Worm (Caenorhabditis elegans): ENCODE data around the gene C32D5.10.

Gene C32D5.10

DNA sequence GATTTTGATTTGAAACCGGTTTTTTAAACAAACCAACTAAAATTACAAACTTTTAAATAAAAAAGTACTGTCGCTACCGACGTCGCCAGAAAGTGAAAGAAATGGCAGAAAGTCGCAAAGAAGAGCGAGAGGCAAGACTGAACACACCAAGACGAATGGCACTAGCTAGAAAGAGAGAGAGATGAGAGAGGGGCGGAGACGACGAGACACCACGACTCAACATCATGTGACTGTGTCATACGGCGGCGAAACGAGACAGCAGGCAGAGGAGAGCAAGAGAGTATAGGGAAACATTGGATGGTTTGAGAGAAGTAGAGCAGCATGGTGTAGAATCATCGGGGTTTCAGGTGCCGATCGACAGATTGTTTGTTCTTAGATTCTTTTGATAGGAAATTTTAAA lies 3.4 kb downstream of the C32D5.10 start:
- TF ChIP-seq pqm-1 (tag; optimal IDR thresholded peaks at IDR 0.05) (peak; percentile 34), sox-2 (GFP tag; IDR thresholded peaks at IDR 0.05) (no peak), dve-1 (tag; optimal IDR thresholded peaks at IDR 0.05) (peak; percentile 42), hlh-8 (tag; optimal IDR thresholded peaks at IDR 0.05) (peak; percentile 36), ceh-30 (tag; optimal IDR thresholded peaks at IDR 0.05) (peak; percentile 18), pros-1 (tag; optimal IDR thresholded peaks at IDR 0.05) (peak; percentile 51), ama-1 (optimal IDR thresholded peaks at IDR 0.05) (peak; percentile 72), K09A11.1 (tag; optimal IDR thresholded peaks at IDR 0.05; ENCODE audit: insufficient read depth) (peak; percentile 23), ceh-18 (tag; optimal IDR thresholded peaks at IDR 0.05) (peak; percentile 78), madf-2 (tag; optimal IDR thresholded peaks at IDR 0.05) (no peak), lin-11 (tag; optimal IDR thresholded peaks at IDR 0.05) (peak; percentile 6), ceh-34 (tag; optimal IDR thresholded peaks at IDR 0.05) (peak; percentile 63), tbx-7 (tag; optimal IDR thresholded peaks at IDR 0.05) (no peak), ceh-2 (tag; optimal IDR thresholded peaks at IDR 0.05) (peak; percentile 58), F13H6.1 (tag; optimal IDR thresholded peaks at IDR 0.05) (peak; percentile 27), nfya-1 (tag; optimal IDR thresholded peaks at IDR 0.05) (peak; percentile 90), tbx-2 (tag; optimal IDR thresholded peaks at IDR 0.05) (peak; percentile 71), C38D4.7 (GFP tag; optimal IDR thresholded peaks at IDR 0.05) (no peak), elt-2 (tag; optimal IDR thresholded peaks at IDR 0.05) (no peak), unc-55 (GFP tag; optimal IDR thresholded peaks at IDR 0.05) (peak; percentile 90), pha-2 (tag; optimal IDR thresholded peaks at IDR 0.05) (no peak), C08G9.2 (tag; optimal IDR thresholded peaks at IDR 0.05) (peak; percentile 8), unc-42 (tag; optimal IDR thresholded peaks at IDR 0.05) (peak; percentile 37), ceh-9 (tag; optimal IDR thresholded peaks at IDR 0.05) (no peak), ceh-31 (tag; optimal IDR thresholded peaks at IDR 0.05) (peak; percentile 75), ref-2 (tag; optimal IDR thresholded peaks at IDR 0.05) (peak; percentile 74), hlh-30 (tag; optimal IDR thresholded peaks at IDR 0.05; ENCODE audit: insufficient read depth) (peak; percentile 99), ceh-14 (tag; optimal IDR thresholded peaks at IDR 0.05) (peak; percentile 8), T23F11.4 (GFP tag; optimal IDR thresholded peaks at IDR 0.05) (no peak), rnt-1 (tag; optimal IDR thresholded peaks at IDR 0.05) (peak; percentile 36), ets-4 (tag; optimal IDR thresholded peaks at IDR 0.05) (peak; percentile 62), hlh-15 (tag; optimal IDR thresholded peaks at IDR 0.05) (no peak)

DNA sequence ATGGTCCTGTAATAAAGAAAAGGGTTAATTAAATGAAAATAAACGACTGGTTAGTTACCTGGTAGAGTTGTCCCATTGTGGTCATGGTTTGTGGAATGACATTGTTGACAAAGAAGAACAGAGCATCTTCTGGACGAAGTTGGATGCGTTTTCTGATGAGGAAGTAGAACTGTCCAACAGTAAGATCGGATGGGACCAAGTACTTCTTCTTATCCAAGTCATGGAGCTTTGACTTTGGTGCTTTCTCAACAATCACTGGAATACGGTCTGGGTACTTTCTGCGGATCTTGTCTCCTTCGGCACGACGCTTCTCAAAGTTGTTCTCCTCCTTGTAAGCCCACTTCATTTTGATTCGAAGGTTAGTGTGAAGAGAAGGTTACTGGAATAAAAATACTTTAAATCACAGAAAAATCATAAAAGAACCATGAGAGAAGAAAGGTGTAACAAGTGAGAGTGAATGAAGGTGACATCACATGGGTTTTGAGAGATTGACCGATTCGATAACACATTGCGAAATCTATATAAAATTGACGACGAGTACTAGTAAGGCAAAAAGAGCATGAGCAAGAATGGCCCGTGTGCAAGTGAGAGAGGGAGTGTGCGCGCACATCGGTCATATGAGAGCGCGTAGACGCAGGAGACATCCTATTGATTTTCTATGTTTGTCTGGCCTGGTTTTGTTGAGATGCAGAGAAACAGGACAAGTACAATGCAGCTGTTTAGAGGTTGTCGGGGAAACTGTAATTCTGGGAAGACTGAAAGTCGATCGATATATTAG lies 4.3 kb downstream of the C32D5.10 start, which contains the start of gene lgg-1:
Gene lgg-1, minus strand, starts transcription at position 379 of the 778 bp plus-strand sequence.
- TF ChIP-seq elt-2 (tag; optimal IDR thresholded peaks at IDR 0.05) = no peak
- no peak for TF ChIP-seq ttx-3 (tag; optimal IDR thresholded peaks at IDR 0.05)
- TF ChIP-seq lim-6 (tag; optimal IDR thresholded peaks at IDR 0.05) = no peak
- no peak for TF ChIP-seq odd-2 (tag; optimal IDR thresholded peaks at IDR 0.05)
- TF ChIP-seq che-1 (tag; optimal IDR thresholded peaks at IDR 0.05) = no peak
- TF ChIP-seq zip-5 (tag; optimal IDR thresholded peaks at IDR 0.05) = no peak
- no peak for TF ChIP-seq fkh-6 (tag; optimal IDR thresholded peaks at IDR 0.05)
- no peak for TF ChIP-seq ceh-34 (tag; optimal IDR thresholded peaks at IDR 0.05)
- TF ChIP-seq ref-2 (tag; optimal IDR thresholded peaks at IDR 0.05) = no peak
- TF ChIP-seq rnt-1 (tag; optimal IDR thresholded peaks at IDR 0.05) = no peak
- TF ChIP-seq hlh-13 (GFP tag; optimal IDR thresholded peaks at IDR 0.05) = no peak
- TF ChIP-seq unc-86 (tag; optimal IDR thresholded peaks at IDR 0.05) = no peak
- TF ChIP-seq ceh-30 (tag; optimal IDR thresholded peaks at IDR 0.05) = no peak
- TF ChIP-seq fax-1 (tag; optimal IDR thresholded peaks at IDR 0.05) = no peak
- 0 out of 2 replicates have a peak, but pooled peaks have one; percentile 31 for TF ChIP-seq unc-3 (GFP tag; conservative IDR thresholded peaks at IDR 0.05)
- TF ChIP-seq unc-3 (tag; optimal IDR thresholded peaks at IDR 0.05) = no peak
- TF ChIP-seq C08G9.2 (tag; optimal IDR thresholded peaks at IDR 0.05) = no peak
- TF ChIP-seq ceh-14 (tag; optimal IDR thresholded peaks at IDR 0.05) = no peak
- no peak for TF ChIP-seq hlh-8 (tag; optimal IDR thresholded peaks at IDR 0.05)
- no peak for TF ChIP-seq nhr-11 (tag; optimal IDR thresholded peaks at IDR 0.05)
- peak; percentile 33 for TF ChIP-seq pax-1 (tag; optimal IDR thresholded peaks at IDR 0.05)
- no peak for TF ChIP-seq pag-3 (tag; optimal IDR thresholded peaks at IDR 0.05; ENCODE audit: borderline replicate concordance)
- no peak for TF ChIP-seq ceh-24 (tag; optimal IDR thresholded peaks at IDR 0.05)
- no peak for TF ChIP-seq eyg-1 (tag; optimal IDR thresholded peaks at IDR 0.05)
- peak; percentile 24 for TF ChIP-seq ceh-18 (tag; optimal IDR thresholded peaks at IDR 0.05)
- TF ChIP-seq nfya-1 (tag; optimal IDR thresholded peaks at IDR 0.05) = peak; percentile 39
- no peak for TF ChIP-seq K09A11.1 (tag; optimal IDR thresholded peaks at IDR 0.05; ENCODE audit: insufficient read depth)
- TF ChIP-seq fkh-10 (GFP tag; optimal IDR thresholded peaks at IDR 0.05) = no peak
- TF ChIP-seq mec-3 (tag; optimal IDR thresholded peaks at IDR 0.05; ENCODE audit: borderline replicate concordance) = no peak

Data from whole organism, late embryonic.